Worm (Caenorhabditis elegans) whole organism, early embryonic: ENCODE measurements around the gene F42H10.2.

Source experiments
- B0310.2 ChIP-seq: sonication (generic microtip); optimal IDR thresholded peaks from 2 replicates; lab custom pipeline; 2016; ENCODE audit warnings: mild to moderate bottlenecking, missing genetic modification characterization, missing compliant biosample characterization
- F13C5.2 ChIP-seq: sonication (generic microtip); optimal IDR thresholded peaks from 2 replicates; lab custom pipeline; 2017; ENCODE audit warnings: mild to moderate bottlenecking, missing genetic modification characterization, inconsistent platforms, missing compliant biosample characterization
- aly-1 ChIP-seq: sonication (generic microtip); optimal IDR thresholded peaks from 2 replicates; lab custom pipeline; 2016; ENCODE audit warnings: missing genetic modification characterization, missing compliant biosample characterization
- ama-1 ChIP-seq: fragments of 150-350 bp; optimal IDR thresholded peaks from 2 replicates; lab custom pipeline; 2014
- ets-7 ChIP-seq: sonication (generic microtip); optimal IDR thresholded peaks from 2 replicates; lab custom pipeline; 2016; ENCODE audit warnings: missing genotype, missing genetic modification characterization, missing compliant biosample characterization
- hmbx-1 ChIP-seq: sonication (generic microtip); optimal IDR thresholded peaks from 2 replicates; lab custom pipeline; 2016; ENCODE audit warnings: mild to moderate bottlenecking, missing genetic modification characterization, missing compliant biosample characterization
- scrt-1 ChIP-seq: fragments of 200-800 bp; sonication (Bioruptor generic); IDR thresholded peaks from 2 replicates; pipeline ENCODE4 v1.3.6; 2022; ENCODE audit warnings: missing genetic modification characterization, missing compliant biosample characterization
- sea-1 ChIP-seq: fragments of 200-800 bp; sonication (Bioruptor generic); conservative IDR thresholded peaks from 2 replicates; pipeline ENCODE4 v1.3.6; 2022; ENCODE audit warnings: missing genetic modification characterization, missing compliant biosample characterization
- tbx-11 ChIP-seq: fragments of 200-800 bp; sonication (Bioruptor generic); IDR thresholded peaks from 2 replicates; pipeline ENCODE4 v1.3.6; 2022; ENCODE audit warnings: missing genetic modification characterization, missing compliant biosample characterization

- TF ChIP-seq ama-1 (no peak), F13C5.2 (tag; lab: Kevin White, UChicago) (no peak), sea-1 (GFP tag; lab: Robert Waterston, UW) (no peak), hmbx-1 (tag; lab: Kevin White, UChicago) (no peak), aly-1 (tag; lab: Kevin White, UChicago) (no peak), B0310.2 (tag; lab: Kevin White, UChicago) (no peak), ets-7 (tag; lab: Kevin White, UChicago) (no peak), scrt-1 (no peak), tbx-11 (GFP tag; lab: Robert Waterston, UW) (no peak)
Measured at ce11 chrIII:8466735-8467134, 23.7 kb upstream of the F42H10.2 start, which contains the start of gene mig-39.
